Fruit fly (Drosophila melanogaster): ENCODE measurements around the gene EMC4.
A peak's percentile ranks its signal among the peaks of the same experiment; 100 is the strongest.

The EMC4 gene

dm6 chr3L:22824668-22825192 is 43.3 kb downstream of the EMC4 start (continued):
- TF ChIP-seq bsh (GFP tag; optimal IDR thresholded peaks at IDR 0.05) = peak in 1 of 2 experiments; percentile 44
- peak; percentile 33; the same call in 1 of the 2 replicates for TF ChIP-seq seq (GFP tag; IDR thresholded peaks at IDR 0.05)
- TF ChIP-seq CG6175 (GFP tag; IDR thresholded peaks at IDR 0.05) = peak; percentile 77; the same call in 2 of the 3 replicates
- TF ChIP-seq lmd (GFP tag; IDR thresholded peaks at IDR 0.05) = no peak
- TF ChIP-seq CG13287 (GFP tag; IDR thresholded peaks at IDR 0.05; ENCODE audit: partially characterized antibody) = no peak
- TF ChIP-seq ssp (GFP tag; IDR thresholded peaks at IDR 0.05) = no peak
- TF ChIP-seq CG13296 (GFP tag; optimal IDR thresholded peaks at IDR 0.05) = peak; percentile 19
- no peak for TF ChIP-seq Vsx1 (GFP tag; optimal IDR thresholded peaks at IDR 0.05)
- TF ChIP-seq lilli (GFP tag; optimal IDR thresholded peaks at IDR 0.05) = no peak
- no peak for TF ChIP-seq CG31365 (tag; optimal IDR thresholded peaks at IDR 0.05)
- TF ChIP-seq Rfx (GFP tag; IDR thresholded peaks at IDR 0.05) = 0 out of 2 replicates have a peak, but pooled peaks have one; percentile 30
- TF ChIP-seq B-H2 (GFP tag; optimal IDR thresholded peaks at IDR 0.05) = peak; percentile 41
- peak; percentile 4 for TF ChIP-seq CG34376 (GFP tag; optimal IDR thresholded peaks at IDR 0.05)
- no peak for TF ChIP-seq CG8290 (GFP tag; optimal IDR thresholded peaks at IDR 0.05)
- peak in 1 of 2 experiments; percentile 33 for TF ChIP-seq CG8290 (tag; optimal IDR thresholded peaks at IDR 0.05)
- TF ChIP-seq Adf1 (GFP tag; IDR thresholded peaks at IDR 0.05) = peak; percentile 95
- TF ChIP-seq Hand (GFP tag; optimal IDR thresholded peaks at IDR 0.05) = peak; percentile 62
- TF ChIP-seq CG18599 (GFP tag; optimal IDR thresholded peaks at IDR 0.05) = peak; percentile 34
- TF ChIP-seq lab (GFP tag; optimal IDR thresholded peaks at IDR 0.05) = peak; percentile 46
- TF ChIP-seq ftz-f1 (GFP tag; optimal IDR thresholded peaks at IDR 0.05) = peak; percentile 30
- TF ChIP-seq slp2 (GFP tag; optimal IDR thresholded peaks at IDR 0.05) = no peak
- TF ChIP-seq wor (GFP tag; IDR thresholded peaks at IDR 0.05) = no peak
- TF ChIP-seq CG6791 (GFP tag; IDR thresholded peaks at IDR 0.05; ENCODE audit: partially characterized antibody) = no peak
- TF ChIP-seq shn (GFP tag; optimal IDR thresholded peaks at IDR 0.05) = no peak
- TF ChIP-seq CG13894 (tag; optimal IDR thresholded peaks at IDR 0.05) = peak; percentile 14
- TF ChIP-seq CkIIα-i1 (GFP tag; IDR thresholded peaks at IDR 0.05) = no peak
- no peak for TF ChIP-seq Nf-YC (tag; optimal IDR thresholded peaks at IDR 0.05)
- TF ChIP-seq CG7963 (GFP tag; IDR thresholded peaks at IDR 0.05; ENCODE audit: partially characterized antibody) = no peak
- TF ChIP-seq ci (GFP tag; IDR thresholded peaks at IDR 0.05) = 0 out of 3 replicates have a peak, but pooled peaks have one; percentile 35
- TF ChIP-seq CG2202 (tag; optimal IDR thresholded peaks at IDR 0.05) = no peak
- TF ChIP-seq CG17802 (tag; optimal IDR thresholded peaks at IDR 0.05) = no peak
- no peak for TF ChIP-seq tio (GFP tag; optimal IDR thresholded peaks at IDR 0.05)
- TF ChIP-seq Trl (optimal IDR thresholded peaks at IDR 0.05) = peak; percentile 85 to 99
- TF ChIP-seq Trl (GFP tag; optimal IDR thresholded peaks at IDR 0.05) = no peak
- TF ChIP-seq corto (GFP tag; optimal IDR thresholded peaks at IDR 0.05) = peak; percentile 48
- TF ChIP-seq CG12391 (tag; optimal IDR thresholded peaks at IDR 0.05) = no peak
- no peak for TF ChIP-seq chif (GFP tag; optimal IDR thresholded peaks at IDR 0.05)
- peak; percentile 61; the same call in 1 of the 2 replicates for TF ChIP-seq CG32532 (GFP tag; IDR thresholded peaks at IDR 0.05)
- TF ChIP-seq Bdp1 (GFP tag; optimal IDR thresholded peaks at IDR 0.05) = no peak
- TF ChIP-seq Jarid2 (GFP tag; optimal IDR thresholded peaks at IDR 0.05) = peak; percentile 20
- no peak for TF ChIP-seq croc (GFP tag; conservative IDR thresholded peaks at IDR 0.05)
- TF ChIP-seq rib (GFP tag; IDR thresholded peaks at IDR 0.05) = peak; percentile 98
- no peak for TF ChIP-seq bigmax (GFP tag; optimal IDR thresholded peaks at IDR 0.05)
- TF ChIP-seq chm (GFP tag; IDR thresholded peaks at IDR 0.05) = no peak
- TF ChIP-seq CG34224 (GFP tag; IDR thresholded peaks at IDR 0.05; ENCODE audit: partially characterized antibody) = peak; percentile 63; the same call in 1 of the 3 replicates
- TF ChIP-seq nom (GFP tag; optimal IDR thresholded peaks at IDR 0.05) = peak; percentile 54
- TF ChIP-seq Dll (GFP tag; IDR thresholded peaks at IDR 0.05; ENCODE audit: partially characterized antibody) = 0 out of 4 replicates have a peak, but pooled peaks have one; percentile 23
- 0 out of 2 replicates have a peak, but pooled peaks have one; percentile 14 for TF ChIP-seq CG9932 (GFP tag; IDR thresholded peaks at IDR 0.05)
- peak; percentile 79 for TF ChIP-seq cg (GFP tag; optimal IDR thresholded peaks at IDR 0.05)
